Worm (Caenorhabditis elegans): Measurements from ENCODE around the gene gst-15.

DNA sequence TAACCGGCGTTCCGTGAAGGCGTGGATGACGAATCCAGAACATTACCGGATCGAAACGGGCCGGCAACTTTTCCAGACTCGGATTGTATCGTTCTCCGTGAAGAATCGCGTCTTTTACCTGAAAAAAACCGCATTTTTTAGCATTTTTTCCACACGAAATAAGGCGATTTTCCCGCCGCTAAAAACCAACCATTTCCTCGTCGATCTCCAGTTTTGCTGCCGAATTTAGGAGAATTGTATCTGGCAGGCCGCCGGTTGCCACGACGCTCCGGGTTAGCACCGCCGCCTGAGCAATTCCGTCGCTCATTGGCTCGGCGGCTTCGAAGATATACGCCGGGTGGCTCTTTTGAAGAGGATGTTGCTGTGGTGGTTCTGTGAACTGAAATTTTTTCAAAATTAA lies 38.6 kb downstream of the gst-15 start:
- TF ChIP-seq snu-23 (GFP tag; optimal IDR thresholded peaks at IDR 0.05) (no peak), swsn-7 (tag; optimal IDR thresholded peaks at IDR 0.05) (no peak), aha-1 (tag; optimal IDR thresholded peaks at IDR 0.05) (no peak), ces-1 (GFP tag; optimal IDR thresholded peaks at IDR 0.05) (no peak), lin-15B (tag; optimal IDR thresholded peaks at IDR 0.05) (no peak), hpl-2 (GFP tag; optimal IDR thresholded peaks at IDR 0.05) (no peak)
